Fruit fly (Drosophila melanogaster) whole organism, wandering third instar larva: Measurements from ENCODE around the gene CG15923.

ENCODE experiments used
- Dfd ChIP-seq: fragments of >200 bp; optimal IDR thresholded peaks from 2 replicates; lab custom pipeline; 2017; ENCODE audit warnings: missing biosample characterization, missing genetic modification characterization
- Dif ChIP-seq: fragments of 200-275, 200-300 bp; sonication (Bioruptor generic); optimal IDR thresholded peaks from 2 replicates; lab custom pipeline; 2018; ENCODE audit warnings: missing biosample characterization, missing genetic modification characterization; ENCODE audit not compliant: partially characterized antibody
- HLH106 ChIP-seq: fragments of 200-800 bp; optimal IDR thresholded peaks from 3 replicates; lab custom pipeline; 2019; ENCODE audit warnings: missing biosample characterization, mild to moderate bottlenecking, missing genetic modification characterization, moderate library complexity
- Sp1 ChIP-seq: fragments of 200-800 bp; sonication (Bioruptor generic); optimal IDR thresholded peaks from 3 replicates; lab custom pipeline; 2019; ENCODE audit warnings: missing biosample characterization, mild to moderate bottlenecking, missing genetic modification characterization, moderate library complexity
- br ChIP-seq: fragments of 200-800 bp; sonication (Bioruptor generic); optimal IDR thresholded peaks from 2 replicates; lab custom pipeline; 2016; ENCODE audit warnings: missing biosample characterization, missing genetic modification characterization
- psq ChIP-seq: fragments of 200-800 bp; sonication (Bioruptor generic); optimal IDR thresholded peaks from 3 replicates; lab custom pipeline; 2017; ENCODE audit warnings: missing biosample characterization, mild to moderate bottlenecking, missing genetic modification characterization, moderate library complexity
- sage ChIP-seq: fragments of 200-800 bp; sonication (Bioruptor generic); optimal IDR thresholded peaks from 2 replicates; lab custom pipeline; 2016; ENCODE audit warnings: missing biosample characterization, mild to moderate bottlenecking, missing genetic modification characterization
- tai ChIP-seq: sonication (Bioruptor generic); optimal IDR thresholded peaks from 2 replicates; lab custom pipeline; 2016; ENCODE audit warnings: missing biosample characterization, missing genetic modification characterization
- usp ChIP-seq: fragments of >200 bp; optimal IDR thresholded peaks from 2 replicates; lab custom pipeline; 2017; ENCODE audit warnings: missing biosample characterization, missing genetic modification characterization

DNA sequence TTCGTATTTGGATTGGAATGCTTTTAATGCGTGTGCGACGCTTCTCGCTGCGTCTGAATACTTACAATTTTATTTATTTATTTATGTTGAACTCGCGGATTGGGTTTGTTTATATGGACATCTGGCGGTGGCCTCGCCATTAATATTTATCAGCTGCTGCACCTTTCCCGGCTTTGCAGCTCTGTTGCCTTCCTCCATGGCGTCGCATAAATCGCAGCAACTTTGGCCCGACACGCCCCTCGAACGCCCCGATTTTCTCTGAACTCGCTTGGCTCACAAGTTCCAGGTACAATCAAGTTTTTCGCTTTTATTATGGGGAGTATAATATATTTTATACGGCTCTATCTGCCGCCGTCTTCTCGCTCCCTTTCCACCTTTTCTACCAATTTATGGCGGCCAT lies 16.6 kb downstream of the CG15923 start:
- TF ChIP-seq sage (GFP tag; lab: Kevin White, UChicago), result no peak
- no peak for TF ChIP-seq HLH106
- no peak for TF ChIP-seq Dif (GFP tag; lab: Kevin White, UChicago)
- TF ChIP-seq Sp1 (GFP tag; lab: Kevin White, UChicago), result no peak
- TF ChIP-seq br (GFP tag; lab: Kevin White, UChicago), result no peak
- no peak for TF ChIP-seq usp (GFP tag; lab: Kevin White, UChicago)
- no peak for TF ChIP-seq tai (GFP tag; lab: Kevin White, UChicago)
- TF ChIP-seq Dfd (GFP tag; lab: Kevin White, UChicago), result no peak
- no peak for TF ChIP-seq psq (GFP tag; lab: Kevin White, UChicago)
